Worm (Caenorhabditis elegans) whole organism, late embryonic: ENCODE data around the gene T08G5.1.
"Not testable (repeated sequence)": the region's sequence is repeated elsewhere in the genome, so short reads cannot be mapped to it uniquely, and the experiment has no call there.

ENCODE experiments used
- C08G9.2 ChIP-seq: sonication (generic microtip); optimal IDR thresholded peaks from 2 replicates; lab custom pipeline; 2016; ENCODE audit warnings: mild to moderate bottlenecking, missing genetic modification characterization, moderate library complexity, missing compliant biosample characterization
- F13H6.1 ChIP-seq: sonication (generic microtip); optimal IDR thresholded peaks from 2 replicates; lab custom pipeline; 2016; ENCODE audit warnings: missing genetic modification characterization, missing compliant biosample characterization
- K09A11.1 ChIP-seq: sonication (generic microtip); optimal IDR thresholded peaks from 2 replicates; lab custom pipeline; 2017; ENCODE audit warnings: antibody characterized with exemption, mild to moderate bottlenecking, missing genetic modification characterization, missing compliant biosample characterization; ENCODE audit not compliant: insufficient read depth
- T23F11.4 ChIP-seq: fragments of 200-800 bp; sonication (Bioruptor generic); optimal IDR thresholded peaks from 2 replicates; lab custom pipeline; 2018; ENCODE audit warnings: mild to moderate bottlenecking, missing genetic modification characterization, missing compliant biosample characterization
- ama-1 ChIP-seq: fragments of 150-350 bp; optimal IDR thresholded peaks from 2 replicates; lab custom pipeline; 2014
- ceh-14 ChIP-seq: sonication (generic microtip); optimal IDR thresholded peaks from 2 replicates; lab custom pipeline; 2016; ENCODE audit warnings: missing genotype, missing genetic modification characterization, missing compliant biosample characterization
- ceh-2 ChIP-seq: sonication (generic microtip); optimal IDR thresholded peaks from 2 replicates; lab custom pipeline; 2016; ENCODE audit warnings: missing genotype, missing genetic modification characterization, missing compliant biosample characterization
- ceh-30 ChIP-seq: fragments of 150-350 bp; optimal IDR thresholded peaks from 2 replicates; lab custom pipeline; 2014; ENCODE audit warnings: missing biosample characterization, missing genetic modification characterization
- ceh-31 ChIP-seq: sonication (generic microtip); optimal IDR thresholded peaks from 2 replicates; lab custom pipeline; 2016; ENCODE audit warnings: missing genetic modification characterization, missing compliant biosample characterization
- ceh-34 ChIP-seq: sonication (generic microtip); optimal IDR thresholded peaks from 2 replicates; lab custom pipeline; 2016; ENCODE audit warnings: mild to moderate bottlenecking, missing genetic modification characterization, missing compliant biosample characterization
- ceh-45 ChIP-seq: fragments of 200-800 bp; sonication (Bioruptor generic); IDR thresholded peaks from 2 replicates; pipeline ENCODE4 v1.3.6; 2022; ENCODE audit warnings: missing genetic modification reagents, missing genetic modification characterization, missing compliant biosample characterization
- ceh-6 ChIP-seq: fragments of 200-800 bp; sonication (Bioruptor generic); optimal IDR thresholded peaks from 2 replicates; lab custom pipeline; 2018; ENCODE audit warnings: mild to moderate bottlenecking, missing genetic modification characterization, missing compliant biosample characterization
- ceh-9 ChIP-seq: sonication (generic microtip); optimal IDR thresholded peaks from 2 replicates; lab custom pipeline; 2016; ENCODE audit warnings: mild to moderate bottlenecking, missing genetic modification characterization, inconsistent platforms, missing compliant biosample characterization
- dmd-4 ChIP-seq: sonication (generic microtip); optimal IDR thresholded peaks from 2 replicates; lab custom pipeline; 2016; ENCODE audit warnings: borderline replicate concordance, missing genetic modification characterization, missing compliant biosample characterization
- elt-2 ChIP-seq: sonication (generic microtip); optimal IDR thresholded peaks from 2 replicates; lab custom pipeline; 2016; ENCODE audit warnings: missing genetic modification reagents, missing genetic modification characterization, missing compliant biosample characterization
- eyg-1 ChIP-seq: sonication (generic microtip); optimal IDR thresholded peaks from 2 replicates; lab custom pipeline; 2016; ENCODE audit warnings: missing genotype, missing genetic modification characterization, missing compliant biosample characterization
- fkh-6 ChIP-seq: sonication (generic microtip); optimal IDR thresholded peaks from 2 replicates; lab custom pipeline; 2016; ENCODE audit warnings: missing genetic modification characterization, missing compliant biosample characterization
- gmeb-2 ChIP-seq: sonication (generic microtip); optimal IDR thresholded peaks from 2 replicates; lab custom pipeline; 2016; ENCODE audit warnings: missing genetic modification characterization, inconsistent platforms, missing compliant biosample characterization
- hlh-13 ChIP-seq: fragments of 200-800 bp; sonication (Bioruptor generic); optimal IDR thresholded peaks from 2 replicates; lab custom pipeline; 2018; ENCODE audit warnings: mild to moderate bottlenecking, missing genetic modification characterization, missing compliant biosample characterization
- madf-2 ChIP-seq: sonication (generic microtip); optimal IDR thresholded peaks from 2 replicates; lab custom pipeline; 2017; ENCODE audit warnings: missing genetic modification characterization, missing compliant biosample characterization
- mec-3 ChIP-seq: sonication (generic microtip); optimal IDR thresholded peaks from 2 replicates; lab custom pipeline; 2016; ENCODE audit warnings: borderline replicate concordance, missing genetic modification characterization, missing compliant biosample characterization
- nfya-1 ChIP-seq: sonication (generic microtip); optimal IDR thresholded peaks from 2 replicates; lab custom pipeline; 2017; ENCODE audit warnings: missing genetic modification characterization, mild to moderate bottlenecking, missing compliant biosample characterization, antibody characterized with exemption, moderate library complexity
- nhr-11 ChIP-seq: fragments of 150-350 bp; optimal IDR thresholded peaks from 2 replicates; lab custom pipeline; 2014; ENCODE audit warnings: missing biosample characterization, missing genetic modification characterization
- nhr-232 ChIP-seq: sonication (generic microtip); optimal IDR thresholded peaks from 2 replicates; lab custom pipeline; 2016; ENCODE audit warnings: missing genetic modification characterization, missing compliant biosample characterization
- pat-9 ChIP-seq: fragments of 200-800 bp; sonication (Bioruptor generic); optimal IDR thresholded peaks from 2 replicates; lab custom pipeline; 2018; ENCODE audit warnings: mild to moderate bottlenecking, missing genetic modification characterization, moderate library complexity, missing compliant biosample characterization
- pax-1 ChIP-seq: fragments of 150-350 bp; optimal IDR thresholded peaks from 2 replicates; lab custom pipeline; 2014; ENCODE audit warnings: missing biosample characterization, missing genetic modification characterization
- pha-4 ChIP-seq: fragments of 150-350 bp; optimal IDR thresholded peaks from 2 replicates; lab custom pipeline; 2018; ENCODE audit warnings: missing biosample characterization, missing genetic modification reagents, missing genetic modification characterization
- ref-2 ChIP-seq: sonication (generic microtip); optimal IDR thresholded peaks from 2 replicates; lab custom pipeline; 2016; ENCODE audit warnings: missing genetic modification characterization, missing compliant biosample characterization
- sdc-2 ChIP-seq: sonication (generic microtip); optimal IDR thresholded peaks from 2 replicates; lab custom pipeline; 2016; ENCODE audit warnings: missing genotype, missing genetic modification characterization, missing compliant biosample characterization
- sox-2 ChIP-seq: fragments of 200-800 bp; sonication (Bioruptor generic); IDR thresholded peaks from 2 replicates; pipeline ENCODE4 v1.3.6; 2022; ENCODE audit warnings: missing genetic modification reagents, missing genetic modification characterization, missing compliant biosample characterization
- sox-4 ChIP-seq: sonication (generic microtip); optimal IDR thresholded peaks from 2 replicates; lab custom pipeline; 2017; ENCODE audit warnings: mild to moderate bottlenecking, missing genetic modification characterization, inconsistent platforms, missing compliant biosample characterization
- tbx-2 ChIP-seq: sonication (generic microtip); optimal IDR thresholded peaks from 2 replicates; lab custom pipeline; 2016; ENCODE audit warnings: missing genetic modification characterization, missing compliant biosample characterization
- ttx-3 ChIP-seq: sonication (generic microtip); optimal IDR thresholded peaks from 2 replicates; lab custom pipeline; 2016; ENCODE audit warnings: missing genetic modification reagents, missing genetic modification characterization, missing compliant biosample characterization
- unc-3 ChIP-seq, 2 experiments: fragments of 200-800 bp in 1 of 2; sonication (Bioruptor generic) in 1 of 2; sonication (generic microtip) in 1 of 2; conservative IDR thresholded peaks in 1 of 2; optimal IDR thresholded peaks in 1 of 2; 2 replicates each; pipeline versions ENCODE4 v1.3.6 to Lab custom; 2016 to 2022; ENCODE audit warnings: missing compliant biosample characterization in 2 of 2, missing genetic modification characterization in 2 of 2, missing genetic modification reagents in 1 of 2
- zip-5 ChIP-seq: sonication (generic microtip); optimal IDR thresholded peaks from 2 replicates; lab custom pipeline; 2016; ENCODE audit warnings: missing genetic modification characterization, missing compliant biosample characterization

The T08G5.1 gene

ce11 chrV:14027384-14027783 lies 8.8 kb downstream of the T08G5.1 start, which contains the start of gene T08G5.3:
Gene T08G5.3, minus strand, starts transcription at chrV:14027484.
- no peak for TF ChIP-seq ceh-6
- TF ChIP-seq dmd-4 (tag; lab: Kevin White, UChicago): no peak
- TF ChIP-seq ceh-9 (tag; lab: Kevin White, UChicago): no peak
- TF ChIP-seq hlh-13 (GFP tag; lab: Kevin White, UChicago): no peak
- no peak for TF ChIP-seq pha-4
- TF ChIP-seq sdc-2 (tag; lab: Kevin White, UChicago): no peak
- no peak for TF ChIP-seq nhr-11 (tag; lab: Kevin White, UChicago)
- TF ChIP-seq fkh-6 (tag; lab: Kevin White, UChicago): no peak
- no peak for TF ChIP-seq madf-2 (tag; lab: Kevin White, UChicago)

DNA sequence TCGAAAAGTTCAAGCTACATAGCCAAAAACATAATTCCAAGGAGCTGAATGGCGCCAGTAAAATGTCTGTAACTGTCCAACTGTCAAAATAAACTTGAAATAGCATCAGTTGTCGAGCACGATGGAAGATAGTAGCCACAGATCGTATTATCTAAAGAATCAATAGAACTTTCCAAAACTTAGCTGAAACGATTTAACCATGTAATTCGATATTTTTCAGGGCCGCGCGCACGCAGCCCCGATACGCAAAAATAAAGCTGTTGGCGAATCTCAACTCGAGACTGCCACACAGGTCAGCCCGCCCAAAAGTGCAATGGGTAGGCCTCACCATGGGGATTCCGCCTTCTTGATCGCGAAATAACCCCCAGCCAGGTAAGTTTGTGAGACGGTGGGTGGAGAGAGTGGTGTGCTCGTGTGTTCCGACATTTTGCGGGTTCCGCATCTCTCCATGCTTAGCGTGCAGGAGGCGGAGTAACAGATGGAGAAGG lies 9.7 kb downstream of the T08G5.1 start:
- TF ChIP-seq ama-1 (lab: Kevin White, UChicago) (peak; percentile 76), eyg-1 (tag; lab: Kevin White, UChicago) (no peak)

- no peak for TF ChIP-seq sox-4 (tag; lab: Kevin White, UChicago)
- no peak for TF ChIP-seq ceh-45 (GFP tag; lab: Robert Waterston, UW)
- no peak for TF ChIP-seq ref-2
- no peak for TF ChIP-seq eyg-1 (tag; lab: Kevin White, UChicago)
- no peak for TF ChIP-seq zip-5 (tag; lab: Kevin White, UChicago)
- no peak for TF ChIP-seq T23F11.4 (GFP tag; lab: Kevin White, UChicago)
- TF ChIP-seq pax-1 (tag; lab: Kevin White, UChicago): no peak
- TF ChIP-seq mec-3 (tag; lab: Kevin White, UChicago): no peak
- no peak for TF ChIP-seq nhr-232
- TF ChIP-seq madf-2 (tag; lab: Kevin White, UChicago): no peak
- no peak for TF ChIP-seq pat-9
- TF ChIP-seq gmeb-2: no peak
- no peak for TF ChIP-seq dmd-4 (tag; lab: Kevin White, UChicago)
- no peak for TF ChIP-seq ceh-30 (tag; lab: Kevin White, UChicago)
- no peak for TF ChIP-seq ceh-34
Measured at ce11 chrV:14033649-14034048, 15.1 kb downstream of the T08G5.1 start, which contains the start of gene ins-10. Gene ins-10, plus strand, starts transcription at chrV:14033949.

DNA sequence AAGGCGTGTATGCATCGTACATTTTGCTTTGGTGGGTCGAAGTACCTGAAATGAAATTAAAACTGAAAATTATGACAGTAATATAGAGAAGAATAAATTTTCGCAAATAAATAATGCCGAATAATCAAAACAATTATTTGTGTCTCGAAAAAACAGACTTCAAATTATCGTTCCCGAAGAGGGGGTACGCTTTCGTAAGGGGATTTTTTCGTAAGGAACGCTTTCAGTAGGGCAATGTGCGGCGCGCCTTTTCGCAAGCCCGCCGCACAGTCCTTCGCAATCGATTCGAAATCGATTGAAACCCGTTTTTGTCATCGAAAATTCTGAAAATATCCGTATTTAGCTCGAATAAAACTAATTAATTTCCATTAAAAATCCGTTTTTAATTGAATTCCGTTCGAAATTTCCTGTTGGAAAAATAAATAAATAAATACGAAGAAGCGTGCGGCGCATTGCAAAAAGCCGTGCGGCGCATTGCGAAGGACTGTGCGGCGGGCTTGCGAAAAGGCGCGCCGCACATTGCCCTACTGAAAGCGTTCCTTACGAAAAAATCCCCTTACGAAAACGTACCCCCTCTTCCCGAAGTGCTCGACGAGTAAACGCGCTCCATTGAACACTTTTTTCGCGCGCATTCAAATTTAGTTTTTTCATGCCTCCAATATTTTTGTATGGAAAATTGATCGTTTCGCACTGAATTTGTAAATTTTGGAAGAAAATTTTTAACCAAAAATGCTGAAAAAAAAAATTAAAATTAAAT lies 19.9 kb downstream of the T08G5.1 start, which contains the start of gene vps-39:
TSS of gene vps-39 (minus strand) at position 51 of the 757 bp plus-strand sequence.
- TF ChIP-seq hlh-13 (GFP tag; lab: Kevin White, UChicago) (peak; percentile 11), unc-3 (GFP tag; conservative IDR thresholded peaks at IDR 0.05; lab: Robert Waterston, UW) (0 out of 2 replicates have a peak, but pooled peaks have one; percentile 22), ref-2 (peak; percentile 52), zip-5 (tag; lab: Kevin White, UChicago) (peak; percentile 26), tbx-2 (peak; percentile 50), elt-2 (peak; percentile 32), nfya-1 (tag; lab: Kevin White, UChicago) (peak; percentile 31), madf-2 (tag; lab: Kevin White, UChicago) (peak; percentile 13), ceh-14 (peak; percentile 60), C08G9.2 (tag; lab: Kevin White, UChicago) (peak; percentile 20), ceh-45 (GFP tag; lab: Robert Waterston, UW) (peak; percentile 61; the same call in 1 of the 2 replicates), ceh-31 (peak; percentile 75), sox-2 (peak; percentile 62), ceh-34 (peak; percentile 27), K09A11.1 (tag; lab: Kevin White, UChicago) (peak; percentile 15), ttx-3 (tag; lab: Kevin White, UChicago) (peak; percentile 0), F13H6.1 (tag; lab: Kevin White, UChicago) (peak; percentile 3), ceh-2 (peak; percentile 3)
- not testable (repeated sequence) for TF ChIP-seq unc-3 (tag; optimal IDR thresholded peaks at IDR 0.05; lab: Kevin White, UChicago)
